Worm (Caenorhabditis elegans): ENCODE data around the gene rrf-3.

The rrf-3 gene

ce11 chrII:8173449-8173848 is 11.2 kb downstream of the rrf-3 start, which contains the start of the genes decr-1.3 and T05C12.1:
TSS of gene decr-1.3 (minus strand) at chrII:8173549.
TSS of gene T05C12.1 (plus strand) at chrII:8173680.
- no peak for TF ChIP-seq fkh-8 (tag; optimal IDR thresholded peaks at IDR 0.05)
- TF ChIP-seq ceh-63 (GFP tag; optimal IDR thresholded peaks at IDR 0.05): no peak
- no peak for TF ChIP-seq nhr-12 (tag; optimal IDR thresholded peaks at IDR 0.05)
- TF ChIP-seq tlp-1 (tag; optimal IDR thresholded peaks at IDR 0.05): no peak
- TF ChIP-seq unc-130 (tag; optimal IDR thresholded peaks at IDR 0.05): no peak
- TF ChIP-seq Y116A8C.19 (tag; optimal IDR thresholded peaks at IDR 0.05; ENCODE audit: borderline replicate concordance): no peak
- no peak for TF ChIP-seq rnt-1 (tag; optimal IDR thresholded peaks at IDR 0.05)
- no peak for TF ChIP-seq lir-3 (tag; optimal IDR thresholded peaks at IDR 0.05; ENCODE audit: poor library complexity)
- no peak for TF ChIP-seq zip-4 (GFP tag; optimal IDR thresholded peaks at IDR 0.05)
- TF ChIP-seq mdl-1 (tag; optimal IDR thresholded peaks at IDR 0.05): no peak
- TF ChIP-seq blmp-1 (tag; optimal IDR thresholded peaks at IDR 0.05): no peak
- no peak for TF ChIP-seq dpl-1 (GFP tag; optimal IDR thresholded peaks at IDR 0.05)

ce11 chrII:8174148-8174547 is 11.9 kb downstream of the rrf-3 start:
- TF ChIP-seq lin-14 (GFP tag; optimal IDR thresholded peaks at IDR 0.05) (no peak), unc-30 (tag; optimal IDR thresholded peaks at IDR 0.05) (no peak), rnt-1 (tag; optimal IDR thresholded peaks at IDR 0.05) (no peak), egl-27 (tag; optimal IDR thresholded peaks at IDR 0.05) (no peak), unc-130 (tag; optimal IDR thresholded peaks at IDR 0.05) (no peak), skn-1 (tag; optimal IDR thresholded peaks at IDR 0.05) (no peak), alr-1 (tag; optimal IDR thresholded peaks at IDR 0.05; ENCODE audit: borderline replicate concordance) (no peak)

- TF ChIP-seq isw-1 (GFP tag; IDR thresholded peaks at IDR 0.05) (no peak), lsy-2 (tag; optimal IDR thresholded peaks at IDR 0.05) (no peak), skn-1 (tag; optimal IDR thresholded peaks at IDR 0.05) (no peak), nhr-28 (tag; optimal IDR thresholded peaks at IDR 0.05) (no peak)
Measured at ce11 chrII:8177095-8177494, 14.8 kb downstream of the rrf-3 start, which contains the start of gene acr-14. TSS of gene acr-14 (minus strand) at chrII:8177195.

ce11 chrII:8178614-8179013 is 16.3 kb downstream of the rrf-3 start:
- TF ChIP-seq hlh-4 (tag; optimal IDR thresholded peaks at IDR 0.05) (no peak), nhr-85 (tag) (no peak), unc-130 (tag; optimal IDR thresholded peaks at IDR 0.05) (no peak), lin-13 (GFP tag; optimal IDR thresholded peaks at IDR 0.05) (no peak), sup-37 (GFP tag; optimal IDR thresholded peaks at IDR 0.05) (no peak), unc-62 (GFP tag; optimal IDR thresholded peaks at IDR 0.05) (no peak)

- TF ChIP-seq elt-2 (tag; optimal IDR thresholded peaks at IDR 0.05): no peak
- TF ChIP-seq fos-1 (tag; optimal IDR thresholded peaks at IDR 0.05): no peak
- TF ChIP-seq alr-1 (tag; optimal IDR thresholded peaks at IDR 0.05; ENCODE audit: borderline replicate concordance): no peak
- TF ChIP-seq irx-1 (tag; optimal IDR thresholded peaks at IDR 0.05): no peak
- TF ChIP-seq ceh-8 (GFP tag; optimal IDR thresholded peaks at IDR 0.05): no peak
- no peak for TF ChIP-seq sup-37 (GFP tag; optimal IDR thresholded peaks at IDR 0.05)
- no peak for TF ChIP-seq lin-15B (tag; optimal IDR thresholded peaks at IDR 0.05)
- no peak for TF ChIP-seq nhr-84 (tag; optimal IDR thresholded peaks at IDR 0.05)
Measured at ce11 chrII:8180281-8180680, 18.0 kb downstream of the rrf-3 start, which contains the start of gene T05C12.4. TSS of gene T05C12.4 (minus strand) at chrII:8180381.

ce11 chrII:8181437-8181836 is 19.2 kb downstream of the rrf-3 start, which contains the start of gene dylt-3:
TSS of gene dylt-3 (plus strand) at chrII:8181737.
- TF ChIP-seq unc-62 (GFP tag; optimal IDR thresholded peaks at IDR 0.05): no peak
